Worm (Caenorhabditis elegans) whole organism, early embryonic: ENCODE results near the gene cdka-1.

Experiments
- B0310.2 ChIP-seq: sonication (generic microtip); optimal IDR thresholded peaks from 2 replicates; lab custom pipeline; 2016; ENCODE audit warnings: mild to moderate bottlenecking, missing genetic modification characterization, missing compliant biosample characterization
- F13C5.2 ChIP-seq: sonication (generic microtip); optimal IDR thresholded peaks from 2 replicates; lab custom pipeline; 2017; ENCODE audit warnings: mild to moderate bottlenecking, missing genetic modification characterization, inconsistent platforms, missing compliant biosample characterization
- aly-1 ChIP-seq: sonication (generic microtip); optimal IDR thresholded peaks from 2 replicates; lab custom pipeline; 2016; ENCODE audit warnings: missing genetic modification characterization, missing compliant biosample characterization
- ama-1 ChIP-seq: fragments of 150-350 bp; optimal IDR thresholded peaks from 2 replicates; lab custom pipeline; 2014
- ceh-13 ChIP-seq: fragments of 200-800 bp; sonication (Bioruptor generic); optimal IDR thresholded peaks from 2 replicates; lab custom pipeline; 2018; ENCODE audit warnings: mild to moderate bottlenecking, missing genetic modification characterization, missing compliant biosample characterization
- ceh-36 ChIP-seq: sonication (generic microtip); optimal IDR thresholded peaks from 2 replicates; lab custom pipeline; 2016; ENCODE audit warnings: missing genetic modification characterization, inconsistent platforms, missing compliant biosample characterization
- ets-7 ChIP-seq: sonication (generic microtip); optimal IDR thresholded peaks from 2 replicates; lab custom pipeline; 2016; ENCODE audit warnings: missing genotype, missing genetic modification characterization, missing compliant biosample characterization
- flt-1 ChIP-seq: fragments of 200-800 bp; sonication (Bioruptor generic); IDR thresholded peaks from 2 replicates; pipeline ENCODE4 v1.3.6; 2022; ENCODE audit warnings: missing genetic modification characterization, missing compliant biosample characterization
- hmbx-1 ChIP-seq: sonication (generic microtip); optimal IDR thresholded peaks from 2 replicates; lab custom pipeline; 2016; ENCODE audit warnings: mild to moderate bottlenecking, missing genetic modification characterization, missing compliant biosample characterization
- hmg-4 ChIP-seq: fragments of 200-800 bp; sonication (Bioruptor generic); optimal IDR thresholded peaks from 2 replicates; lab custom pipeline; 2018; ENCODE audit warnings: mild to moderate bottlenecking, missing genetic modification characterization, missing compliant biosample characterization
- hnd-1 ChIP-seq: sonication (generic microtip); optimal IDR thresholded peaks from 2 replicates; lab custom pipeline; 2016; ENCODE audit warnings: missing genetic modification characterization, missing compliant biosample characterization
- pes-1 ChIP-seq: fragments of 200-800 bp; sonication (Bioruptor generic); IDR thresholded peaks from 2 replicates; pipeline ENCODE4 v1.3.6; 2022; ENCODE audit warnings: missing genetic modification reagents, missing genetic modification characterization, missing compliant biosample characterization
- scrt-1 ChIP-seq: fragments of 200-800 bp; sonication (Bioruptor generic); IDR thresholded peaks from 2 replicates; pipeline ENCODE4 v1.3.6; 2022; ENCODE audit warnings: missing genetic modification characterization, missing compliant biosample characterization
- sea-1 ChIP-seq: fragments of 200-800 bp; sonication (Bioruptor generic); conservative IDR thresholded peaks from 2 replicates; pipeline ENCODE4 v1.3.6; 2022; ENCODE audit warnings: missing genetic modification characterization, missing compliant biosample characterization
- tbx-11 ChIP-seq: fragments of 200-800 bp; sonication (Bioruptor generic); IDR thresholded peaks from 2 replicates; pipeline ENCODE4 v1.3.6; 2022; ENCODE audit warnings: missing genetic modification characterization, missing compliant biosample characterization
- tbx-37 ChIP-seq: fragments of 200-800 bp; sonication (Bioruptor generic); conservative IDR thresholded peaks from 2 replicates; pipeline ENCODE4 v1.3.6; 2022; ENCODE audit warnings: missing genetic modification reagents, missing genetic modification characterization, missing compliant biosample characterization
- tra-4 ChIP-seq: sonication (generic microtip); optimal IDR thresholded peaks from 2 replicates; lab custom pipeline; 2017; ENCODE audit warnings: missing genetic modification characterization, missing compliant biosample characterization

Gene cdka-1

ce11 chrIII:4695057-4695456 lies 36.5 kb downstream of the cdka-1 start, which contains the start of gene T04A8.7:
Gene T04A8.7 (plus strand): TSS chrIII:4695357.
- TF ChIP-seq ceh-13 (GFP tag; lab: Kevin White, UChicago): no peak
- TF ChIP-seq pes-1: no peak
- no peak for TF ChIP-seq tra-4 (tag; lab: Kevin White, UChicago)
- TF ChIP-seq tbx-37 (GFP tag; lab: Robert Waterston, UW): no peak
- no peak for TF ChIP-seq hnd-1
- no peak for TF ChIP-seq aly-1 (tag; lab: Kevin White, UChicago)
- TF ChIP-seq B0310.2 (tag; lab: Kevin White, UChicago): no peak
- TF ChIP-seq hmbx-1 (tag; lab: Kevin White, UChicago): no peak
- TF ChIP-seq ets-7 (tag; lab: Kevin White, UChicago): no peak
- no peak for TF ChIP-seq ama-1 (lab: Kevin White, UChicago)
- TF ChIP-seq sea-1 (GFP tag; lab: Robert Waterston, UW): no peak
- TF ChIP-seq scrt-1: no peak
- no peak for TF ChIP-seq F13C5.2
- no peak for TF ChIP-seq flt-1 (GFP tag; lab: Robert Waterston, UW)

ce11 chrIII:4696903-4697302 lies 38.3 kb downstream of the cdka-1 start:
- TF ChIP-seq F13C5.2 (no peak), ceh-13 (GFP tag; lab: Kevin White, UChicago) (no peak), ets-7 (tag; lab: Kevin White, UChicago) (no peak), tbx-11 (GFP tag; lab: Robert Waterston, UW) (no peak), B0310.2 (tag; lab: Kevin White, UChicago) (no peak)

- TF ChIP-seq flt-1 (GFP tag; lab: Robert Waterston, UW) (no peak), tbx-37 (GFP tag; lab: Robert Waterston, UW) (no peak), F13C5.2 (no peak), ets-7 (tag; lab: Kevin White, UChicago) (no peak), B0310.2 (tag; lab: Kevin White, UChicago) (no peak), scrt-1 (no peak), ceh-13 (GFP tag; lab: Kevin White, UChicago) (no peak), aly-1 (tag; lab: Kevin White, UChicago) (no peak), tra-4 (tag; lab: Kevin White, UChicago) (no peak), sea-1 (GFP tag; lab: Robert Waterston, UW) (no peak), hmg-4 (GFP tag; lab: Kevin White, UChicago) (no peak)
Observed at ce11 chrIII:4697819-4698218, 39.2 kb downstream of the cdka-1 start, which contains the start of gene dnj-18. Gene dnj-18 (plus strand): TSS chrIII:4698119.

ce11 chrIII:4699922-4700321 lies 41.3 kb downstream of the cdka-1 start, which contains the start of gene sel-13:
Gene sel-13 (minus strand): TSS chrIII:4700224.
- no peak for TF ChIP-seq sea-1 (GFP tag; lab: Robert Waterston, UW)
- TF ChIP-seq hnd-1: no peak
- no peak for TF ChIP-seq hmg-4 (GFP tag; lab: Kevin White, UChicago)
- TF ChIP-seq hmbx-1 (tag; lab: Kevin White, UChicago): no peak
- no peak for TF ChIP-seq ama-1 (lab: Kevin White, UChicago)
- TF ChIP-seq F13C5.2: no peak
- no peak for TF ChIP-seq aly-1 (tag; lab: Kevin White, UChicago)
- no peak for TF ChIP-seq flt-1 (GFP tag; lab: Robert Waterston, UW)
- TF ChIP-seq B0310.2 (tag; lab: Kevin White, UChicago): no peak
- TF ChIP-seq tbx-37 (GFP tag; lab: Robert Waterston, UW): no peak
- TF ChIP-seq ceh-13 (GFP tag; lab: Kevin White, UChicago): no peak
- TF ChIP-seq scrt-1: no peak
- no peak for TF ChIP-seq ceh-36

ce11 chrIII:4703932-4704454 lies 45.4 kb downstream of the cdka-1 start, which contains the start of the genes clp-2 and mrpl-16:
Gene clp-2 (minus strand): TSS chrIII:4704025.
Gene mrpl-16 (plus strand): TSS chrIII:4704404.
- no peak for TF ChIP-seq tra-4 (tag; lab: Kevin White, UChicago)
- no peak for TF ChIP-seq ceh-36
- no peak for TF ChIP-seq sea-1 (GFP tag; lab: Robert Waterston, UW)

ce11 chrIII:4705207-4705606 lies 46.6 kb downstream of the cdka-1 start, which contains the start of gene pgap-2:
Gene pgap-2 (plus strand): TSS chrIII:4705507.
- TF ChIP-seq aly-1 (tag; lab: Kevin White, UChicago) (no peak), hmbx-1 (tag; lab: Kevin White, UChicago) (no peak), flt-1 (GFP tag; lab: Robert Waterston, UW) (no peak), tbx-37 (GFP tag; lab: Robert Waterston, UW) (no peak), tra-4 (tag; lab: Kevin White, UChicago) (no peak), ceh-13 (GFP tag; lab: Kevin White, UChicago) (no peak), F13C5.2 (no peak), B0310.2 (tag; lab: Kevin White, UChicago) (no peak)

- TF ChIP-seq aly-1 (tag; lab: Kevin White, UChicago) (no peak), tra-4 (tag; lab: Kevin White, UChicago) (no peak), scrt-1 (no peak), sea-1 (GFP tag; lab: Robert Waterston, UW) (no peak), ama-1 (lab: Kevin White, UChicago) (no peak), flt-1 (GFP tag; lab: Robert Waterston, UW) (no peak), ets-7 (tag; lab: Kevin White, UChicago) (no peak), hmbx-1 (tag; lab: Kevin White, UChicago) (no peak)
Observed at ce11 chrIII:4706678-4707077, 48.1 kb downstream of the cdka-1 start, which contains the start of gene T04A8.13. Gene T04A8.13 (plus strand): TSS chrIII:4706978.

ce11 chrIII:4708909-4709308 lies 50.3 kb downstream of the cdka-1 start, which contains the start of gene T04A8.18:
Gene T04A8.18 (plus strand): TSS chrIII:4709209.
- TF ChIP-seq sea-1 (GFP tag; lab: Robert Waterston, UW) (no peak), tra-4 (tag; lab: Kevin White, UChicago) (no peak), hnd-1 (no peak), ceh-13 (GFP tag; lab: Kevin White, UChicago) (no peak), hmg-4 (GFP tag; lab: Kevin White, UChicago) (no peak), B0310.2 (tag; lab: Kevin White, UChicago) (no peak), scrt-1 (no peak), F13C5.2 (no peak), flt-1 (GFP tag; lab: Robert Waterston, UW) (no peak), tbx-11 (GFP tag; lab: Robert Waterston, UW) (no peak), ets-7 (tag; lab: Kevin White, UChicago) (no peak), ceh-36 (no peak), hmbx-1 (tag; lab: Kevin White, UChicago) (no peak), ama-1 (lab: Kevin White, UChicago) (no peak), aly-1 (tag; lab: Kevin White, UChicago) (no peak), tbx-37 (GFP tag; lab: Robert Waterston, UW) (no peak), pes-1 (no peak)
